Fruit fly (Drosophila melanogaster) whole organism, wandering third instar larva: ENCODE results near the gene Pfrx.

Source experiments
- Abd-B ChIP-seq: fragments of >200 bp; optimal IDR thresholded peaks from 2 replicates; lab custom pipeline; 2017; ENCODE audit warnings: missing biosample characterization, missing genetic modification characterization
- CG9705 ChIP-seq: fragments of 200-800 bp; sonication (Bioruptor generic); optimal IDR thresholded peaks from 2 replicates; lab custom pipeline; 2018; ENCODE audit warnings: missing biosample characterization, mild to moderate bottlenecking, missing genetic modification characterization
- CrebA ChIP-seq: fragments of 200-800 bp; sonication (Bioruptor generic); optimal IDR thresholded peaks from 2 replicates; lab custom pipeline; 2016; ENCODE audit warnings: missing biosample characterization, mild to moderate bottlenecking, missing genetic modification characterization, borderline replicate concordance
- Dfd ChIP-seq: fragments of >200 bp; optimal IDR thresholded peaks from 2 replicates; lab custom pipeline; 2017; ENCODE audit warnings: missing biosample characterization, missing genetic modification characterization
- Dif ChIP-seq: fragments of 200-275, 200-300 bp; sonication (Bioruptor generic); optimal IDR thresholded peaks from 2 replicates; lab custom pipeline; 2018; ENCODE audit warnings: missing biosample characterization, missing genetic modification characterization; ENCODE audit not compliant: partially characterized antibody
- HLH106 ChIP-seq: fragments of 200-800 bp; optimal IDR thresholded peaks from 3 replicates; lab custom pipeline; 2019; ENCODE audit warnings: missing biosample characterization, mild to moderate bottlenecking, missing genetic modification characterization, moderate library complexity
- Hnf4 ChIP-seq: fragments of 200-800 bp; sonication (Bioruptor generic); optimal IDR thresholded peaks from 2 replicates; lab custom pipeline; 2016; ENCODE audit warnings: missing biosample characterization, mild to moderate bottlenecking, missing genetic modification characterization
- Hr78 ChIP-seq: fragments of >200 bp; optimal IDR thresholded peaks from 2 replicates; lab custom pipeline; 2017; ENCODE audit warnings: missing biosample characterization, missing genetic modification characterization
- Hr83 ChIP-seq: fragments of 200-300 bp; sonication (Bioruptor generic); optimal IDR thresholded peaks from 2 replicates; lab custom pipeline; 2016; ENCODE audit warnings: missing biosample characterization, mild to moderate bottlenecking, missing genetic modification characterization, moderate library complexity; ENCODE audit not compliant: poor library complexity, severe bottlenecking
- Jra ChIP-seq: sonication (Bioruptor generic); optimal IDR thresholded peaks from 2 replicates; lab custom pipeline; 2016; ENCODE audit warnings: missing biosample characterization, missing genetic modification characterization
- Mio ChIP-seq: sonication (Bioruptor generic); optimal IDR thresholded peaks from 2 replicates; lab custom pipeline; 2016; ENCODE audit warnings: missing biosample characterization, missing genetic modification characterization
- Myc ChIP-seq: fragments of >200 bp; optimal IDR thresholded peaks from 2 replicates; lab custom pipeline; 2017
- N ChIP-seq: fragments of >200 bp; optimal IDR thresholded peaks from 2 replicates; lab custom pipeline; 2018; ENCODE audit warnings: missing biosample characterization, missing external identifiers, missing genetic modification characterization
- OdsH ChIP-seq: fragments of 200-800 bp; sonication (Bioruptor generic); optimal IDR thresholded peaks from 2 replicates; lab custom pipeline; 2016; ENCODE audit warnings: missing biosample characterization, mild to moderate bottlenecking, missing genetic modification characterization
- Rel ChIP-seq, 2 experiments: fragments of 200-800 bp; sonication (Bioruptor generic) in 1 of 2; optimal IDR thresholded peaks; 2 replicates in 1 of 2; 3 replicates in 1 of 2; lab custom pipeline; 2016 to 2019; ENCODE audit warnings: mild to moderate bottlenecking in 2 of 2, missing biosample characterization in 2 of 2, missing genetic modification characterization in 2 of 2, moderate library complexity in 1 of 2
- Sp1 ChIP-seq: fragments of 200-800 bp; sonication (Bioruptor generic); optimal IDR thresholded peaks from 3 replicates; lab custom pipeline; 2019; ENCODE audit warnings: missing biosample characterization, mild to moderate bottlenecking, missing genetic modification characterization, moderate library complexity
- Vsx2 ChIP-seq: fragments of 200-300, 225-300 bp; sonication (Bioruptor generic); optimal IDR thresholded peaks from 2 replicates; lab custom pipeline; 2018; ENCODE audit warnings: missing biosample characterization, missing genetic modification characterization; ENCODE audit not compliant: partially characterized antibody
- br ChIP-seq: fragments of 200-800 bp; sonication (Bioruptor generic); optimal IDR thresholded peaks from 2 replicates; lab custom pipeline; 2016; ENCODE audit warnings: missing biosample characterization, missing genetic modification characterization
- brk ChIP-seq: fragments of 200-800 bp; sonication (Bioruptor generic); optimal IDR thresholded peaks from 2 replicates; lab custom pipeline; 2016; ENCODE audit warnings: missing biosample characterization, mild to moderate bottlenecking, missing genetic modification characterization
- dl ChIP-seq, 2 experiments: fragments of 175-275, 200-275 bp in 1 of 2; fragments of 200-275 bp in 1 of 2; sonication (Bioruptor generic); optimal IDR thresholded peaks; lab custom pipeline; 2018; ENCODE audit warnings: mild to moderate bottlenecking in 2 of 2, missing biosample characterization in 2 of 2, missing genetic modification characterization in 2 of 2, moderate library complexity in 2 of 2; ENCODE audit not compliant: partially characterized antibody in 2 of 2, insufficient read depth in 1 of 2
- dmrt93B ChIP-seq: fragments of 200-800 bp; sonication (Bioruptor generic); optimal IDR thresholded peaks from 2 replicates; lab custom pipeline; 2018; ENCODE audit warnings: missing biosample characterization, mild to moderate bottlenecking, missing genetic modification characterization
- foxo ChIP-seq, 2 experiments: fragments of 200-800 bp; sonication (Bioruptor generic); optimal IDR thresholded peaks; 2 replicates in 1 of 2; 3 replicates in 1 of 2; lab custom pipeline; 2016 to 2017; ENCODE audit warnings: missing biosample characterization in 2 of 2, missing genetic modification characterization in 2 of 2
- fru ChIP-seq: fragments of 200-800 bp; sonication (Bioruptor generic); optimal IDR thresholded peaks from 3 replicates; lab custom pipeline; 2016; ENCODE audit warnings: missing biosample characterization, mild to moderate bottlenecking, missing genetic modification characterization
- h ChIP-seq: fragments of 200-800 bp; sonication (Bioruptor generic); optimal IDR thresholded peaks from 3 replicates; lab custom pipeline; 2016; ENCODE audit warnings: missing biosample characterization, mild to moderate bottlenecking, missing genetic modification characterization
- lola ChIP-seq: fragments of >200 bp; optimal IDR thresholded peaks from 2 replicates; lab custom pipeline; 2017; ENCODE audit warnings: missing biosample characterization, missing genetic modification characterization
- pan ChIP-seq: fragments of >200 bp; optimal IDR thresholded peaks from 2 replicates; lab custom pipeline; 2017
- rgr ChIP-seq: fragments of 200-800 bp; sonication (Bioruptor generic); optimal IDR thresholded peaks from 3 replicates; lab custom pipeline; 2016; ENCODE audit warnings: missing biosample characterization, mild to moderate bottlenecking, missing genetic modification characterization
- sage ChIP-seq: fragments of 200-800 bp; sonication (Bioruptor generic); optimal IDR thresholded peaks from 2 replicates; lab custom pipeline; 2016; ENCODE audit warnings: missing biosample characterization, mild to moderate bottlenecking, missing genetic modification characterization
- sv ChIP-seq: fragments of 200-800 bp; sonication (Bioruptor generic); optimal IDR thresholded peaks from 3 replicates; lab custom pipeline; 2016; ENCODE audit warnings: missing biosample characterization, missing genetic modification characterization
- tai ChIP-seq: sonication (Bioruptor generic); optimal IDR thresholded peaks from 2 replicates; lab custom pipeline; 2016; ENCODE audit warnings: missing biosample characterization, missing genetic modification characterization
- usp ChIP-seq: fragments of >200 bp; optimal IDR thresholded peaks from 2 replicates; lab custom pipeline; 2017; ENCODE audit warnings: missing biosample characterization, missing genetic modification characterization
- woc ChIP-seq: sonication (Bioruptor generic); optimal IDR thresholded peaks from 2 replicates; lab custom pipeline; 2016; ENCODE audit warnings: missing biosample characterization, mild to moderate bottlenecking, missing genetic modification characterization

The Pfrx gene

dm6 chrX:19494830-19495610 is at the start of gene Pfrx, which contains the start of the genes ksh and CG14200:
Gene Pfrx (plus strand): TSS chrX:19495505.
Gene ksh (minus strand): TSS chrX:19494992.
Gene CG14200 (plus strand): TSS chrX:19495505.
- TF ChIP-seq h (no peak), rgr (GFP tag; lab: Kevin White, UChicago) (no peak), Dfd (no peak), Rel (GFP tag; optimal IDR thresholded peaks at IDR 0.05; lab: Kevin White, UChicago) (no peak), Rel (tag; optimal IDR thresholded peaks at IDR 0.05; lab: Kevin White, UChicago) (no peak), CrebA (no peak), Hr83 (GFP tag; lab: Kevin White, UChicago) (peak; percentile 24), brk (no peak), Sp1 (GFP tag; lab: Kevin White, UChicago) (no peak), Jra (no peak), Hr78 (peak; percentile 47), Mio (GFP tag; lab: Kevin White, UChicago) (no peak), sv (GFP tag; lab: Kevin White, UChicago) (no peak), foxo (GFP tag; optimal IDR thresholded peaks at IDR 0.05; lab: Kevin White, UChicago) (no peak), lola (GFP tag; lab: Kevin White, UChicago) (peak; percentile 82), N (GFP tag; lab: Kevin White, UChicago) (peak; percentile 86), br (GFP tag; lab: Kevin White, UChicago) (no peak), usp (GFP tag; lab: Kevin White, UChicago) (no peak), HLH106 (peak; percentile 0), Dif (GFP tag; lab: Kevin White, UChicago) (no peak), Hnf4 (GFP tag; lab: Kevin White, UChicago) (no peak), OdsH (GFP tag; lab: Kevin White, UChicago) (no peak), fru (GFP tag; lab: Kevin White, UChicago) (no peak), pan (lab: Kevin White, UChicago) (no peak)

- TF ChIP-seq OdsH (GFP tag; lab: Kevin White, UChicago) (no peak), rgr (GFP tag; lab: Kevin White, UChicago) (no peak), HLH106 (no peak), h (no peak), Hnf4 (GFP tag; lab: Kevin White, UChicago) (no peak), Abd-B (no peak), tai (GFP tag; lab: Kevin White, UChicago) (no peak), Rel (GFP tag; optimal IDR thresholded peaks at IDR 0.05; lab: Kevin White, UChicago) (no peak), Rel (tag; optimal IDR thresholded peaks at IDR 0.05; lab: Kevin White, UChicago) (no peak), Myc (lab: Kevin White, UChicago) (no peak), dmrt93B (no peak), Hr83 (GFP tag; lab: Kevin White, UChicago) (no peak), Hr78 (no peak), N (GFP tag; lab: Kevin White, UChicago) (no peak), Mio (GFP tag; lab: Kevin White, UChicago) (no peak), Vsx2 (GFP tag; lab: Kevin White, UChicago) (no peak)
These were observed 47.0 kb upstream of the Pfrx start for dm6 chrX:19448297-19448696.

dm6 chrX:19453138-19453537 is 42.2 kb upstream of the Pfrx start:
- no peak for TF ChIP-seq CG9705 (GFP tag; lab: Kevin White, UChicago)
- no peak for TF ChIP-seq tai (GFP tag; lab: Kevin White, UChicago)
- TF ChIP-seq foxo (GFP tag; optimal IDR thresholded peaks at IDR 0.05; lab: Kevin White, UChicago) = peak in 1 of 2 experiments; percentile 12
- TF ChIP-seq Vsx2 (GFP tag; lab: Kevin White, UChicago) = no peak
- no peak for TF ChIP-seq Rel (GFP tag; optimal IDR thresholded peaks at IDR 0.05; lab: Kevin White, UChicago)
- TF ChIP-seq Rel (tag; optimal IDR thresholded peaks at IDR 0.05; lab: Kevin White, UChicago) = no peak
- TF ChIP-seq Hnf4 (GFP tag; lab: Kevin White, UChicago) = no peak
- TF ChIP-seq HLH106 = peak; percentile 1
- TF ChIP-seq Hr83 (GFP tag; lab: Kevin White, UChicago) = no peak
- TF ChIP-seq Dif (GFP tag; lab: Kevin White, UChicago) = no peak
- TF ChIP-seq, all 38 proteins: peak for 2

dm6 chrX:19461630-19462029 is 33.7 kb upstream of the Pfrx start:
- TF ChIP-seq Dif (GFP tag; lab: Kevin White, UChicago) (no peak), pan (lab: Kevin White, UChicago) (no peak), Hnf4 (GFP tag; lab: Kevin White, UChicago) (no peak), N (GFP tag; lab: Kevin White, UChicago) (no peak), fru (GFP tag; lab: Kevin White, UChicago) (no peak), usp (GFP tag; lab: Kevin White, UChicago) (no peak), h (no peak), sage (no peak), Hr83 (GFP tag; lab: Kevin White, UChicago) (no peak), woc (GFP tag; lab: Kevin White, UChicago) (no peak), lola (GFP tag; lab: Kevin White, UChicago) (no peak), Myc (lab: Kevin White, UChicago) (no peak), dl (GFP tag; optimal IDR thresholded peaks at IDR 0.05; lab: Kevin White, UChicago; ENCODE audit: insufficient read depth in 1 of 2, partially characterized antibody in 2 of 2) (no peak), Rel (GFP tag; optimal IDR thresholded peaks at IDR 0.05; lab: Kevin White, UChicago) (no peak), Rel (tag; optimal IDR thresholded peaks at IDR 0.05; lab: Kevin White, UChicago) (no peak)
